Fruit fly (Drosophila melanogaster) whole organism, embryonic: ENCODE results near the gene EloB.

Experiments
- Atf3 ChIP-seq: fragments of 200-800 bp; sonication (Bioruptor generic); optimal IDR thresholded peaks from 3 replicates; lab custom pipeline; 2016; ENCODE audit warnings: missing biosample characterization, missing genetic modification characterization
- BEAF-32 ChIP-seq: fragments of 200-800 bp; sonication (Bioruptor generic); optimal IDR thresholded peaks from 3 replicates; lab custom pipeline; 2017; ENCODE audit warnings: missing biosample characterization, missing genetic modification characterization, mild to moderate bottlenecking, moderate library complexity, missing genetic modification reagents
- CG1024 ChIP-seq: fragments of 200-800 bp; sonication (Bioruptor generic); IDR thresholded peaks from 2 replicates; pipeline ENCODE4 v1.3.6; 2022; ENCODE audit warnings: missing biosample characterization, missing genetic modification characterization
- CG11085 ChIP-seq: fragments of 200-800 bp; sonication (Bioruptor generic); IDR thresholded peaks from 2 replicates; pipeline ENCODE4 v1.3.6; 2022; ENCODE audit warnings: missing biosample characterization, missing genetic modification characterization
- CG11093 ChIP-seq: fragments of 200-800 bp; sonication (Bioruptor generic); IDR thresholded peaks from 3 replicates; pipeline ENCODE4 v1.3.6; 2022; ENCODE audit warnings: missing biosample characterization, missing genetic modification characterization
- CG12071 ChIP-seq: fragments of 200-800 bp; sonication (Bioruptor generic); optimal IDR thresholded peaks from 3 replicates; lab custom pipeline; 2018; ENCODE audit warnings: missing biosample characterization, mild to moderate bottlenecking, missing genetic modification characterization
- CG13287 ChIP-seq: fragments of 200-800 bp; sonication (Bioruptor generic); IDR thresholded peaks from 2 replicates; pipeline ENCODE4 v1.3.6; 2022; ENCODE audit warnings: missing biosample characterization, missing genetic modification characterization; ENCODE audit not compliant: partially characterized antibody
- CG13424 ChIP-seq: fragments of 200-800 bp; sonication (Bioruptor generic); optimal IDR thresholded peaks from 2 replicates; lab custom pipeline; 2019; ENCODE audit warnings: missing biosample characterization, mild to moderate bottlenecking, missing genetic modification characterization, moderate library complexity
- CG14441 ChIP-seq: fragments of 200-800 bp; sonication (Bioruptor generic); IDR thresholded peaks from 2 replicates; pipeline ENCODE4 v1.3.6; 2022; ENCODE audit warnings: missing biosample characterization, missing genetic modification characterization
- CG15011 ChIP-seq: fragments of 200-800 bp; sonication (Bioruptor generic); optimal IDR thresholded peaks from 3 replicates; lab custom pipeline; 2018; ENCODE audit warnings: missing biosample characterization, mild to moderate bottlenecking, missing genetic modification characterization
- CG15073 ChIP-seq: fragments of 200-800 bp; sonication (Bioruptor generic); optimal IDR thresholded peaks from 2 replicates; lab custom pipeline; 2016; ENCODE audit warnings: missing biosample characterization, missing genetic modification characterization
- CG15269 ChIP-seq: fragments of 200-800 bp; sonication (Bioruptor generic); optimal IDR thresholded peaks from 2 replicates; lab custom pipeline; 2018; ENCODE audit warnings: missing biosample characterization, mild to moderate bottlenecking, missing genetic modification characterization, moderate library complexity
- CG15479 ChIP-seq: fragments of 200-800 bp; sonication (Bioruptor generic); optimal IDR thresholded peaks from 3 replicates; lab custom pipeline; 2019; ENCODE audit warnings: missing biosample characterization, mild to moderate bottlenecking, missing genetic modification characterization, moderate library complexity
- CG16863 ChIP-seq: fragments of 200-800 bp; sonication (Bioruptor generic); optimal IDR thresholded peaks from 3 replicates; lab custom pipeline; 2016; ENCODE audit warnings: missing biosample characterization, missing genetic modification characterization
- CG17912 ChIP-seq: fragments of 200-800 bp; sonication (Bioruptor generic); optimal IDR thresholded peaks from 2 replicates; lab custom pipeline; 2018; ENCODE audit warnings: missing biosample characterization, mild to moderate bottlenecking, missing genetic modification characterization
- CG18262 ChIP-seq: fragments of 200-800 bp; optimal IDR thresholded peaks from 3 replicates; lab custom pipeline; 2019; ENCODE audit warnings: missing biosample characterization, mild to moderate bottlenecking, missing genetic modification characterization, moderate library complexity
- CG18476 ChIP-seq: fragments of 200-800 bp; sonication (Bioruptor generic); optimal IDR thresholded peaks from 2 replicates; lab custom pipeline; 2016; ENCODE audit warnings: missing biosample characterization, mild to moderate bottlenecking, missing genetic modification characterization
- CG2116 ChIP-seq: fragments of 200-800 bp; sonication (Bioruptor generic); optimal IDR thresholded peaks from 3 replicates; lab custom pipeline; 2018; ENCODE audit warnings: missing biosample characterization, mild to moderate bottlenecking, missing genetic modification characterization
- CG3838 ChIP-seq: fragments of 200-800 bp; sonication (Bioruptor generic); optimal IDR thresholded peaks from 3 replicates; lab custom pipeline; 2016; ENCODE audit warnings: missing biosample characterization, missing genetic modification characterization
- CG42726 ChIP-seq: fragments of 200-800 bp; sonication (Bioruptor generic); IDR thresholded peaks from 2 replicates; pipeline ENCODE4 v1.3.6; 2022; ENCODE audit warnings: missing biosample characterization, missing genetic modification characterization; ENCODE audit not compliant: partially characterized antibody
- CG5245 ChIP-seq: fragments of 200-800 bp; sonication (Bioruptor generic); optimal IDR thresholded peaks from 3 replicates; lab custom pipeline; 2016; ENCODE audit warnings: missing biosample characterization, missing genetic modification characterization
- CG6813 ChIP-seq: fragments of 200-800 bp; sonication (Bioruptor generic); optimal IDR thresholded peaks from 2 replicates; lab custom pipeline; 2017; ENCODE audit warnings: missing biosample characterization, missing genetic modification characterization, mild to moderate bottlenecking, moderate library complexity, missing genetic modification reagents
- ERR ChIP-seq: fragments of 200-800 bp; sonication (Bioruptor generic); optimal IDR thresholded peaks from 2 replicates; lab custom pipeline; 2016; ENCODE audit warnings: missing biosample characterization, missing genetic modification characterization
- Ets65A ChIP-seq: fragments of 200-800 bp; sonication (Bioruptor generic); peaks from one replicate; lab custom pipeline; 2016; ENCODE audit warnings: missing biosample characterization, missing genetic modification characterization
- HLH3B ChIP-seq: fragments of 200-800 bp; sonication (Bioruptor generic); IDR thresholded peaks from 2 replicates; pipeline ENCODE4 v1.3.6; 2022; ENCODE audit warnings: missing biosample characterization, missing genetic modification characterization
- Hand ChIP-seq: fragments of 200-800 bp; sonication (Bioruptor generic); optimal IDR thresholded peaks from 2 replicates; lab custom pipeline; 2017; ENCODE audit warnings: mild to moderate bottlenecking, missing biosample characterization, missing genetic modification reagents, missing genetic modification characterization
- Ptx1 ChIP-seq: fragments of 200-800 bp; sonication (Bioruptor generic); IDR thresholded peaks from 2 replicates; pipeline ENCODE4 v1.3.6; 2022; ENCODE audit warnings: missing biosample characterization, missing genetic modification characterization
- Sry-δ ChIP-seq: fragments of 200-800 bp; sonication (Bioruptor generic); optimal IDR thresholded peaks from 2 replicates; lab custom pipeline; 2016; ENCODE audit warnings: missing biosample characterization, missing genetic modification characterization
- Usf ChIP-seq: fragments of 200-800 bp; sonication (Bioruptor generic); optimal IDR thresholded peaks from 2 replicates; lab custom pipeline; 2017; ENCODE audit warnings: missing genotype, missing biosample characterization, missing genetic modification characterization
- amos ChIP-seq: fragments of 200-800 bp; sonication (Bioruptor generic); IDR thresholded peaks from 2 replicates; pipeline ENCODE4 v1.3.6; 2022; ENCODE audit warnings: missing biosample characterization, missing genetic modification characterization; ENCODE audit not compliant: partially characterized antibody
- ap ChIP-seq: fragments of 200-800 bp; sonication (Bioruptor generic); IDR thresholded peaks from 2 replicates; pipeline ENCODE4 v1.3.6; 2022; ENCODE audit warnings: missing biosample characterization, missing genetic modification characterization
- bab2 ChIP-seq: fragments of 200-800 bp; sonication (Bioruptor generic); optimal IDR thresholded peaks from 2 replicates; lab custom pipeline; 2016; ENCODE audit warnings: missing biosample characterization, missing genetic modification characterization
- bowl ChIP-seq: fragments of 200-800 bp; sonication (Bioruptor generic); IDR thresholded peaks from 2 replicates; pipeline ENCODE4 v1.3.6; 2022; ENCODE audit warnings: missing biosample characterization, missing genetic modification characterization
- cad ChIP-seq: fragments of >200 bp; optimal IDR thresholded peaks from 2 replicates; lab custom pipeline; 2017; ENCODE audit warnings: missing biosample characterization, missing genetic modification characterization
- chn ChIP-seq: fragments of 200-800 bp; sonication (Bioruptor generic); optimal IDR thresholded peaks from 2 replicates; lab custom pipeline; 2016; ENCODE audit warnings: missing biosample characterization, missing genetic modification characterization
- da ChIP-seq: fragments of 200-800 bp; sonication (Bioruptor generic); optimal IDR thresholded peaks from 2 replicates; lab custom pipeline; 2016; ENCODE audit warnings: missing biosample characterization, missing genetic modification characterization
- dati ChIP-seq: fragments of 200-800 bp; sonication (Bioruptor generic); IDR thresholded peaks from 2 replicates; pipeline ENCODE4 v1.3.6; 2022; ENCODE audit warnings: missing biosample characterization, missing genetic modification characterization
- dmrt11E ChIP-seq: fragments of 200-800 bp; sonication (Bioruptor generic); optimal IDR thresholded peaks from 3 replicates; lab custom pipeline; 2018; ENCODE audit warnings: missing biosample characterization, mild to moderate bottlenecking, missing genetic modification characterization, moderate library complexity
- ewg ChIP-seq: fragments of 200-800 bp; sonication (Bioruptor generic); optimal IDR thresholded peaks from 3 replicates; lab custom pipeline; 2017; ENCODE audit warnings: mild to moderate bottlenecking, missing biosample characterization, missing genetic modification reagents, missing genetic modification characterization
- gsb-n ChIP-seq: fragments of 200-800 bp; sonication (Bioruptor generic); optimal IDR thresholded peaks from 3 replicates; lab custom pipeline; 2018; ENCODE audit warnings: missing biosample characterization, mild to moderate bottlenecking, missing genetic modification characterization
- hth ChIP-seq: fragments of >200 bp; optimal IDR thresholded peaks from 2 replicates; lab custom pipeline; 2017; ENCODE audit warnings: inconsistent platforms
- jigr1 ChIP-seq: fragments of 200-800 bp; sonication (Bioruptor generic); IDR thresholded peaks from 3 replicates; pipeline ENCODE4 v1.3.6; 2022; ENCODE audit warnings: missing biosample characterization, missing genetic modification characterization
- pb ChIP-seq: fragments of 200-800 bp; sonication (Bioruptor generic); optimal IDR thresholded peaks from 3 replicates; lab custom pipeline; 2016; ENCODE audit warnings: missing biosample characterization, missing genetic modification characterization
- repo ChIP-seq: fragments of 200-800 bp; sonication (Bioruptor generic); optimal IDR thresholded peaks from 2 replicates; lab custom pipeline; 2016; ENCODE audit warnings: missing biosample characterization, missing genetic modification characterization
- sim ChIP-seq: fragments of 200-800 bp; sonication (Bioruptor generic); IDR thresholded peaks from 2 replicates; pipeline ENCODE4 v1.3.6; 2022; ENCODE audit warnings: missing biosample characterization, missing genetic modification characterization
- stwl ChIP-seq: fragments of 200-800 bp; sonication (Bioruptor generic); optimal IDR thresholded peaks from 3 replicates; lab custom pipeline; 2018; ENCODE audit warnings: missing biosample characterization, mild to moderate bottlenecking, missing genetic modification characterization, moderate library complexity
- tio ChIP-seq: fragments of 200-800 bp; sonication (Bioruptor generic); optimal IDR thresholded peaks from 2 replicates; lab custom pipeline; 2017; ENCODE audit warnings: missing biosample characterization, missing genetic modification characterization, inconsistent platforms
- wor ChIP-seq: fragments of 200-800 bp; sonication (Bioruptor generic); IDR thresholded peaks from 2 replicates; pipeline ENCODE4 v1.3.6; 2022; ENCODE audit warnings: missing biosample characterization, missing genetic modification characterization
- yki ChIP-seq: fragments of >200 bp; optimal IDR thresholded peaks from 3 replicates; lab custom pipeline; 2018
- zfh2 ChIP-seq: fragments of 200-800 bp; sonication (Bioruptor generic); optimal IDR thresholded peaks from 2 replicates; lab custom pipeline; 2016; ENCODE audit warnings: missing biosample characterization, missing genetic modification characterization

The EloB gene

DNA sequence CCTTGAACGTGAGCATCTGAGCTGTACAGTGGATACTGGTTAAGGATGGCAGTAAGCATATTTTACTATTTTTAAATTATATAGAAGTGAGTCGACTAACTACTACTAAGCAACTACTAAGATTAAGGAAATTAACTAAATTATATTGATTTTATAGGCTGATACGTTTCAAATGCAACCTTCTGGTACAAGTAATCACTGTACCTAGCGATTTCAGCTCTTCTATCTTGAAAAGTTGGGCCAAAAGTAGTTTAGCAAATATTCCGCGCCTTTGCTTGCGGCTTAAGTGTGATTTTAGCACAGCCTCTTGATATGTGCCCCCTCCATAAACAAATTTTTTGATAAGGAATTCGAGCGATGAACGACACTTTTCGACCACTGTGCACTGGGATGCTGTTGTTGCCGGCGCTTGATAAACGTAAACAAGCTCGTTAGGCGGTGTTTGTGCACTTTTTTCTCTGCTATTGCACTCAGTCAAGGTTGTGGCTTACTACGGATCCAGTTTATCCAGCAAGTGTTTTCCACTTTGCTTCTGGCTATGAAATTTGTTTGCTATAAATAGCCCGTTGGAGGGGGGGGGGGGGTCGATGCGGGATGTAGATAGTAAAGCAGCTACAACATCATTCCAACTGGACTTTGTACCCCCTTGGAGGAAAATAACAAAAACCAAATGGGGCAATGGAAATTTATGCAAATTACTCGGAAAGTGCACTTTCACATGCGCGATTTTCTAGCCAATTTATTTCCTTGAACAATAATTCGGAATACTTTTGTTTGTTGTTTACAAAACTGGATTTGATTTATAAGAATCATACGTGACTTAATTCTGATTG lies 23.2 kb downstream of the EloB start (continued):
- TF ChIP-seq chn (GFP tag; lab: Kevin White, UChicago) (no peak), CG5245 (peak; percentile 34), gsb-n (tag; lab: Kevin White, UChicago) (no peak), CG13424 (tag; lab: Kevin White, UChicago) (peak; percentile 41), CG16863 (no peak), dmrt11E (tag; lab: Kevin White, UChicago) (no peak), ERR (GFP tag; lab: Kevin White, UChicago) (peak; percentile 7), zfh2 (peak; percentile 66), da (GFP tag; lab: Kevin White, UChicago) (no peak), CG11093 (GFP tag; lab: Robert Waterston, UW) (no peak; the same call in 1 of the 3 replicates), Ets65A (peak; percentile 33), sim (GFP tag; lab: Robert Waterston, UW) (no peak), CG14441 (peak; percentile 89), tio (GFP tag; lab: Kevin White, UChicago) (peak; percentile 61), BEAF-32 (no peak), CG6813 (GFP tag; lab: Kevin White, UChicago) (peak; percentile 46), dati (GFP tag; lab: Robert Waterston, UW) (no peak), Ptx1 (GFP tag; lab: Robert Waterston, UW) (peak; percentile 88), Usf (GFP tag; lab: Kevin White, UChicago) (peak; percentile 35), CG18476 (peak; percentile 71), stwl (no peak), amos (GFP tag; lab: Robert Waterston, UW) (no peak; the same call in 1 of the 2 replicates), Sry-δ (GFP tag; lab: Kevin White, UChicago) (no peak), CG42726 (GFP tag; lab: Robert Waterston, UW) (no peak), bab2 (GFP tag; lab: Kevin White, UChicago) (peak; percentile 53), CG11085 (GFP tag; lab: Robert Waterston, UW) (peak; percentile 30; the same call in 1 of the 2 replicates), yki (lab: Kevin White, UChicago) (no peak), CG3838 (GFP tag; lab: Kevin White, UChicago) (no peak), Atf3 (GFP tag; lab: Kevin White, UChicago) (no peak), CG15269 (peak; percentile 76), repo (no peak), CG17912 (GFP tag; lab: Kevin White, UChicago) (no peak), wor (GFP tag; lab: Robert Waterston, UW) (no peak), bowl (GFP tag; lab: Robert Waterston, UW) (peak; percentile 43; the same call in 1 of the 2 replicates), CG13287 (no peak), CG12071 (GFP tag; lab: Kevin White, UChicago) (no peak), Hand (GFP tag; lab: Kevin White, UChicago) (no peak), CG2116 (GFP tag; lab: Kevin White, UChicago) (no peak), pb (GFP tag; lab: Kevin White, UChicago) (no peak), CG15011 (peak; percentile 55), hth (lab: Kevin White, UChicago) (no peak), ap (peak; percentile 66), CG1024 (peak; percentile 11; the same call in 1 of the 2 replicates), cad (GFP tag; lab: Kevin White, UChicago) (no peak), jigr1 (GFP tag; lab: Robert Waterston, UW) (0 out of 3 replicates have a peak, but pooled peaks have one; percentile 38), HLH3B (GFP tag; lab: Robert Waterston, UW) (peak; percentile 84), CG15479 (GFP tag; lab: Kevin White, UChicago) (no peak), CG15073 (GFP tag; lab: Kevin White, UChicago) (no peak), ewg (GFP tag; lab: Kevin White, UChicago) (peak; percentile 3), CG18262 (tag; lab: Kevin White, UChicago) (peak; percentile 52)
